Fruit fly (Drosophila melanogaster) Kc167 (cell line): ENCODE results near the gene nesd.

Source experiments
- Myc ChIP-seq: fragments of >200 bp; optimal IDR thresholded peaks from 2 replicates; lab custom pipeline; 2017; ENCODE audit warnings: missing external identifiers
- Sin3A ChIP-seq: fragments of >200 bp; optimal IDR thresholded peaks from 2 replicates; lab custom pipeline; 2018; ENCODE audit warnings: missing external identifiers
- h ChIP-seq: fragments of >200 bp; optimal IDR thresholded peaks from 3 replicates; lab custom pipeline; 2018; ENCODE audit warnings: missing external identifiers
- insv ChIP-seq: fragments of >200 bp; optimal IDR thresholded peaks from 3 replicates; lab custom pipeline; 2018; ENCODE audit warnings: missing external identifiers
- psq ChIP-seq: fragments of >200 bp; optimal IDR thresholded peaks from 2 replicates; lab custom pipeline; 2017; ENCODE audit warnings: missing external identifiers
- ttk ChIP-seq: sonication (Bioruptor generic); optimal IDR thresholded peaks from 2 replicates; lab custom pipeline; 2017; ENCODE audit warnings: missing external identifiers

The nesd gene

dm6 chr2L:20093794-20094193 lies at the start of gene nesd, which contains the start of gene Taf13:
nesd (plus strand) TSS chr2L:20093972.
Taf13 (minus strand) TSS chr2L:20093849.
- TF ChIP-seq insv (lab: Kevin White, UChicago) = no peak
- TF ChIP-seq ttk (lab: Kevin White, UChicago) = no peak
- TF ChIP-seq h (lab: Kevin White, UChicago) = no peak
- no peak for TF ChIP-seq psq (lab: Kevin White, UChicago)
- TF ChIP-seq Myc (lab: Kevin White, UChicago) = no peak
- TF ChIP-seq Sin3A = no peak

DNA sequence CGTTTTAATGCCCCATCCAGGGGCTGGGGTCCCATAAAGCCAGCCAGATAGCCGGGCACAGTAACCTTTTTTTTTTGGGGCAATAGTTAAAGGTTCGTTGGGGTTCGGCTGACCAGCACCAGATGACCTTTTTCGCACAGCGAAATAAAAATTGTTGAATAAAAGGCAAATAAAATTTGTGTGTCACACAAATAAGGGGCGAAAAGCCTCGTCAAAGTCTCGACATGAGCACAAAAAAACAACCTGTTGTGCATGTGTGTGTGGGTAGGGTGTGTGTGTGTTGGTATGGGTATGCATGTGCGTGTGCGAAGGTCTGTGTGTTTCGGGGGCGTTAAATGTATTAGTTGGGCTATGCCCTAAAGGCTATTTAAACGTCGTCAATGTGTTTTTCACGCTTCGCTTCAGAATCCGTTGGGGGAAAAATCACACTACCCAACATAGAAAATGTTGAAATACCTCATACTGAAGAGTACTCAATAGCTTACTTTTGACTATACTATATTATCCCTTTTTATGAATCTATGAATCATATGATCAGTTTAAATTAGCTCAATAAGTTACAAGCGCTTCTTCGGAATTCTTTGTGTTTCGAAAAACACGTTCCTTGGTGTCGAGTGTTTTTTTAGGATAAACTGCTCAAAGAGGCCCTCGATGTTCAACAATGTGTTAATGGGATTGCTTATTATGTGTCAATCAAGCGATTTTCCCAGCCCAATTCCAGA lies 42.4 kb upstream of the nesd start:
- no peak for TF ChIP-seq psq (lab: Kevin White, UChicago)
- no peak for TF ChIP-seq Sin3A
- TF ChIP-seq Myc (lab: Kevin White, UChicago) = no peak
- TF ChIP-seq ttk (lab: Kevin White, UChicago) = no peak
- no peak for TF ChIP-seq insv (lab: Kevin White, UChicago)
- TF ChIP-seq h (lab: Kevin White, UChicago) = no peak

- no peak for TF ChIP-seq psq (lab: Kevin White, UChicago)
- no peak for TF ChIP-seq h (lab: Kevin White, UChicago)
- no peak for TF ChIP-seq insv (lab: Kevin White, UChicago)
- no peak for TF ChIP-seq ttk (lab: Kevin White, UChicago)
- no peak for TF ChIP-seq Sin3A
- TF ChIP-seq Myc (lab: Kevin White, UChicago) = no peak
These were observed 36.4 kb upstream of the nesd start for dm6 chr2L:20057391-20057790.

dm6 chr2L:20061018-20061657 lies 32.6 kb upstream of the nesd start, which contains the start of the genes barr and lok:
barr (minus strand) TSS chr2L:20061370.
lok (plus strand) TSS chr2L:20061422.
- TF ChIP-seq h (lab: Kevin White, UChicago) (no peak), ttk (lab: Kevin White, UChicago) (no peak), Sin3A (no peak), insv (lab: Kevin White, UChicago) (no peak), psq (lab: Kevin White, UChicago) (no peak), Myc (lab: Kevin White, UChicago) (no peak)

- no peak for TF ChIP-seq h (lab: Kevin White, UChicago)
- TF ChIP-seq insv (lab: Kevin White, UChicago) = no peak
- no peak for TF ChIP-seq Myc (lab: Kevin White, UChicago)
These were observed 28.3 kb upstream of the nesd start, which contains the start of gene vls for dm6 chr2L:20065516-20065915. vls (minus strand) TSS chr2L:20065679.

- TF ChIP-seq Sin3A = no peak
These were observed 27.5 kb upstream of the nesd start, which contains the start of gene bwa for dm6 chr2L:20066233-20066650. bwa (plus strand) TSS chr2L:20066391.

- TF ChIP-seq psq (lab: Kevin White, UChicago) (no peak), insv (lab: Kevin White, UChicago) (no peak), Myc (lab: Kevin White, UChicago) (no peak), h (lab: Kevin White, UChicago) (no peak), ttk (lab: Kevin White, UChicago) (no peak), Sin3A (no peak)
These were observed 25.8 kb upstream of the nesd start for dm6 chr2L:20067928-20068327.

DNA sequence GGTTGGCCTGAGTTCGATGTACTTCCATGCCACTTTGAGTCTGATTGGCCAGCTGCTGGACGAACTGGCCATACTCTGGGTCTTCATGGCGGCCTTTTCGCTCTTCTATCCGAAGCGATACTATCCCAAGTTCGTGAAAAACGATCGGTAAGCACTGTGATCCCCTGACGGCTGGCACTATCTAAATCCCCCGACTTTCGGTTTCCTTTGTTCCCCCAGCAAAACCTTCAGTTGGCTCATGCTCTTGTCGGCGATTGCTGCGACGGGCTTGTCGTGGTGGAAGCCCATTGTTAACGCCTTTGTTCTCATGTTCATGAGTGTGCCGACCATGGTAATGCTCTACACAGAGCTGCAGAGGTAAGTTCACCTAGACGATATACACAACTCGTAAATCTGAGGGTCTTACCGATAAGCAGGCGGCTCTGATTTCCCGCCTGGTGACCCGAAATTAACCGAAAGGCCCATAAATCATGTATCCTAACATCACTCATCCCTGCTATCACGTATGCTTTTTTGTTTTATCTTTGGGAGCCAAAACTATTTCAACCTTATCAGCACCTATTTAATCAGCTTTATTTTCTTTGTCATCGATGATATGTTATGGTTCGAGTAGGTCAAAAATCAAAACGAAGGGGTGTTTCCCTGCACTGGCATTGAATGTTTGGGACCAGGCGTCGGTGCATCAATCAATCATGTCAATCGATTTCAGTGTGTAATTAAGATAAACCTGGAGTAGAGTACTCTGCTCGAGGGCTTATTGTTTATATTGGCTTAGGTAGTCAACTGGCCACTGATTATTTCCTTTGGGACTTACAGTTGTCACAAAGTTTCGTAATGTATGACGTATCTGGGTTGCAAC lies 24.4 kb upstream of the nesd start:
- no peak for TF ChIP-seq Sin3A
- TF ChIP-seq ttk (lab: Kevin White, UChicago) = no peak
- no peak for TF ChIP-seq h (lab: Kevin White, UChicago)
- TF ChIP-seq psq (lab: Kevin White, UChicago) = no peak
- no peak for TF ChIP-seq insv (lab: Kevin White, UChicago)

DNA sequence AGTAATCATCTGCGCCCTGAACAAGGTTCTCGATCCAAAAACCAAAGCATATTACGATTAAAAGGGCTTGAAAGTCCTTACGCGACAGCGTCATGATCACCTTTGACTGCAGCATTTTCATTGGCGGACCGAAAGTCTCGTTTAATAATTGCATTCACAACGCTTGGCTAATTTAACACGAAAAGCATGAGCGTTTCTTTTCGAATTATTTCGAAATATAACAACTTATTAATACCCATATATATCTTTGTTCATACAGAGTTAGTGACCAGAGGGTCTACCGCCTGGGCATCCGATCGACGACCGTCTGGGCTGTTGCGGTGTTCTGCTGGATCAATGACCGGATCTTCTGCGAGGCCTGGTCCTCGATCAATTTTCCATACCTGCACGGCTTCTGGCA lies 21.7 kb upstream of the nesd start, which contains the start of gene CG10730:
Gene CG10730, minus strand, starts transcription at position 101 of the 400 bp plus-strand sequence.
- TF ChIP-seq insv (lab: Kevin White, UChicago) (no peak), Myc (lab: Kevin White, UChicago) (no peak), h (lab: Kevin White, UChicago) (no peak), ttk (lab: Kevin White, UChicago) (no peak), Sin3A (no peak), psq (lab: Kevin White, UChicago) (no peak)

DNA sequence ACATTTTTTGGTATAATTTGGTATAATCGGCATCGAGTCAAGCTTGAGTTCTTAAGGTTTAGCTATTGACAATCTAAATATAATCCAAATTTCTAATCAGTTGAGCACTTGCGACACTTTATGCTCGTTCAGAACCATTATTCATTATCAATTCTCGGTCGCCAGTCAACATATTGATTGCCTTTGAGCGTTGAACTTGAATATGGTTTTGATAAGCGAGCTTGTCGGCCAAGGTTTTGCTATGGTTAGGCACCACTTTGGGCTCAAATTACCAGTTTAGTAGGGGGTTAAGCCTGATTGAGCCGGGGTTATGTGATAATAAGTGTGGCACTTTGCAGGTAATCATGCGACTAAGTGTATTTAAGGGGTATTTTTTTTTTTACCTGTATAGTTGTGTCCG lies 19.4 kb upstream of the nesd start:
- no peak for TF ChIP-seq Sin3A
- TF ChIP-seq Myc (lab: Kevin White, UChicago) = no peak
- no peak for TF ChIP-seq h (lab: Kevin White, UChicago)

DNA sequence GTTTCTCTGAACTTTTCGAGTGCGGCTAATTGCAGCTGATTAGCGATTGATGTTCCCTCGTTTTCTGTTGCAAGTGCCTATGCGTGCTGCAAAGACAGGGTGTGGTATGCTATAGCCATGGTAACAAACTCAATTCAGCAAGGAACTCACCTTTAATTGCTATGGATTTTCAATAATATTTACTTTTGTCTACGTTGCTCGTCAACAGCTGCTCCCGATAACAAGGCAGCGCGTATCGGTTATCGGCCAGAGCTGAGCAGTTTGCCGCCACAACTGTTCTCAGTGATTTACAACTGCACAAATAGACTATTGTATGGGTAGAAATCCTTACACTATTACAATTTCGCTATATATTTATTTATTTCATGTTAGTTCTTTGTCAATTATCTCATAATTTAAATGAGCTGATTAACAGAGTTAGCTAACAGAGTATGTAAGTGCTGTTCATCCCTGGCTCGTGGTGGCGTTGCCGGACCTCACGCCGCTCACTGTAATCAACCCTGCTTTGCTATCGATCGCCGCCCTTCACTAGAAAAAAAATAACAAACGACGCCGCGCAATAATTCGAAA lies 18.5 kb upstream of the nesd start, which contains the start of the genes pr and neb:
Gene pr, minus strand, starts transcription at position 225 of the 570 bp plus-strand sequence.
Gene neb, plus strand, starts transcription at position 524 of the 570 bp plus-strand sequence.
- TF ChIP-seq Sin3A (no peak), h (lab: Kevin White, UChicago) (no peak), insv (lab: Kevin White, UChicago) (no peak), ttk (lab: Kevin White, UChicago) (no peak), Myc (lab: Kevin White, UChicago) (no peak), psq (lab: Kevin White, UChicago) (no peak)
